Worm (Caenorhabditis elegans) whole organism, midembryonic: Measurements from ENCODE around the gene mca-1.

Experiments used
- cog-1 ChIP-seq: sonication (generic microtip); optimal IDR thresholded peaks from 2 replicates; lab custom pipeline; 2016; ENCODE audit warnings: missing genetic modification characterization, missing compliant biosample characterization
- med-1 ChIP-seq: sonication (generic microtip); optimal IDR thresholded peaks from 2 replicates; lab custom pipeline; 2017; ENCODE audit warnings: missing genetic modification characterization, mild to moderate bottlenecking, missing compliant biosample characterization, antibody characterized with exemption, missing genetic modification reagents; ENCODE audit not compliant: insufficient read depth
- ztf-29 ChIP-seq: fragments of 200-800 bp; sonication (Bioruptor generic); IDR thresholded peaks from 2 replicates; pipeline ENCODE4 v1.3.6; 2022; ENCODE audit warnings: missing genetic modification reagents, missing genetic modification characterization, missing compliant biosample characterization

DNA sequence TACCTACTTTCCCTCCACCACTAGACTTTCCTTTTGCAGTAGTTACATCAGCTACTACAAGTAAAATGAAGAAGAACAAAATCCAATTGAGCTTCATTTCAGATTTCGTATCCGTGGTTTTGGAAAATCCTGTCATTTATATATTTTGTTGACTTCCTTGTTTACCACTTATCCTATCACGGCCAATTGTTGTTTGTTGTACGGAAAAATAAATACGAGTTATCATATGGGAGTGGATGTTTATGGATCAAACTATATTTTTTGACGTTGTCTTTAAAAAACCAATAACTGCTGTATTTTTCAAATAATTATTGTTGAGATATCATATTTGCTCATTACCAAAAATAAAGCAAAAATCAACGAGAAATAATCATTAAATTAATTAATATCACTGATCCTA lies 11.5 kb downstream of the mca-1 start, which contains the start of gene W09C2.9:
- TF ChIP-seq med-1 (GFP tag; lab: Kevin White, UChicago), result no peak
- no peak for TF ChIP-seq ztf-29 (GFP tag; lab: Robert Waterston, UW)
- TF ChIP-seq cog-1, result no peak
